Fruit fly (Drosophila melanogaster) whole organism, embryonic: Measurements from ENCODE around the gene PGAP2.

Source experiments
- Atf3 ChIP-seq: fragments of 200-800 bp; sonication (Bioruptor generic); optimal IDR thresholded peaks from 3 replicates; lab custom pipeline; 2016; ENCODE audit warnings: missing biosample characterization, missing genetic modification characterization
- Atf6 ChIP-seq: fragments of 200-800 bp; sonication (Bioruptor generic); IDR thresholded peaks from 2 replicates; pipeline ENCODE4 v1.3.6; 2022; ENCODE audit warnings: missing biosample characterization, missing genetic modification characterization
- Bdp1 ChIP-seq: fragments of 200-800 bp; sonication (Bioruptor generic); optimal IDR thresholded peaks from 3 replicates; lab custom pipeline; 2016; ENCODE audit warnings: missing biosample characterization, missing genetic modification characterization
- CG1024 ChIP-seq: fragments of 200-800 bp; sonication (Bioruptor generic); IDR thresholded peaks from 2 replicates; pipeline ENCODE4 v1.3.6; 2022; ENCODE audit warnings: missing biosample characterization, missing genetic modification characterization
- CG10543 ChIP-seq: fragments of 200-800 bp; sonication (Bioruptor generic); optimal IDR thresholded peaks from 3 replicates; lab custom pipeline; 2017; ENCODE audit warnings: missing biosample characterization, mild to moderate bottlenecking, missing genetic modification characterization, moderate library complexity
- CG10979 ChIP-seq: fragments of 200-800 bp; sonication (Bioruptor generic); optimal IDR thresholded peaks from 2 replicates; lab custom pipeline; 2018; ENCODE audit warnings: missing biosample characterization, mild to moderate bottlenecking, missing genetic modification characterization, moderate library complexity
- CG12391 ChIP-seq: fragments of 200-800 bp; sonication (Bioruptor generic); optimal IDR thresholded peaks from 3 replicates; lab custom pipeline; 2018; ENCODE audit warnings: missing biosample characterization, mild to moderate bottlenecking, missing genetic modification characterization, moderate library complexity
- CG12942 ChIP-seq: fragments of 200-800 bp; sonication (Bioruptor generic); optimal IDR thresholded peaks from 3 replicates; lab custom pipeline; 2016; ENCODE audit warnings: missing biosample characterization, missing genetic modification characterization
- CG13894 ChIP-seq: fragments of 200-800 bp; sonication (Bioruptor generic); optimal IDR thresholded peaks from 3 replicates; lab custom pipeline; 2018; ENCODE audit warnings: missing biosample characterization, mild to moderate bottlenecking, missing genetic modification characterization, moderate library complexity
- CG15011 ChIP-seq: fragments of 200-800 bp; sonication (Bioruptor generic); optimal IDR thresholded peaks from 3 replicates; lab custom pipeline; 2018; ENCODE audit warnings: missing biosample characterization, mild to moderate bottlenecking, missing genetic modification characterization
- CG1602 ChIP-seq: fragments of 200-800 bp; sonication (Bioruptor generic); optimal IDR thresholded peaks from 3 replicates; lab custom pipeline; 2016; ENCODE audit warnings: missing biosample characterization, missing genetic modification characterization
- CG17328 ChIP-seq: fragments of 200-800 bp; sonication (Bioruptor generic); IDR thresholded peaks from 2 replicates; pipeline ENCODE4 v1.3.6; 2022; ENCODE audit warnings: missing biosample characterization, missing genetic modification characterization
- CG17829 ChIP-seq: fragments of 200-800 bp; optimal IDR thresholded peaks from 2 replicates; lab custom pipeline; 2019; ENCODE audit warnings: missing biosample characterization, mild to moderate bottlenecking, missing genetic modification characterization, moderate library complexity
- CG2129 ChIP-seq: fragments of 200-800 bp; sonication (Bioruptor generic); IDR thresholded peaks from 2 replicates; pipeline ENCODE4 v1.3.6; 2022; ENCODE audit warnings: missing biosample characterization, missing genetic modification characterization; ENCODE audit not compliant: partially characterized antibody
- CG33213 ChIP-seq: fragments of 200-800 bp; sonication (Bioruptor generic); optimal IDR thresholded peaks from 3 replicates; lab custom pipeline; 2016; ENCODE audit warnings: missing biosample characterization, missing genetic modification characterization
- CG6765 ChIP-seq: fragments of 200-800 bp; sonication (Bioruptor generic); optimal IDR thresholded peaks from 3 replicates; lab custom pipeline; 2017; ENCODE audit warnings: missing biosample characterization, mild to moderate bottlenecking, missing genetic modification characterization
- CG8089 ChIP-seq: fragments of 200-800 bp; sonication (Bioruptor generic); optimal IDR thresholded peaks from 3 replicates; lab custom pipeline; 2016; ENCODE audit warnings: missing biosample characterization, missing genetic modification characterization
- CG8924 ChIP-seq: fragments of 200-800 bp; optimal IDR thresholded peaks from 3 replicates; lab custom pipeline; 2019; ENCODE audit warnings: missing biosample characterization, mild to moderate bottlenecking, missing genetic modification characterization, moderate library complexity
- CG9609 ChIP-seq: fragments of 200-800 bp; sonication (Bioruptor generic); optimal IDR thresholded peaks from 3 replicates; lab custom pipeline; 2016; ENCODE audit warnings: missing biosample characterization, missing genetic modification characterization
- CG9876 ChIP-seq: fragments of 200-800 bp; sonication (Bioruptor generic); optimal IDR thresholded peaks from 2 replicates; lab custom pipeline; 2016; ENCODE audit warnings: missing biosample characterization, missing genetic modification characterization
- CG9932 ChIP-seq: fragments of 200-800 bp; sonication (Bioruptor generic); IDR thresholded peaks from 2 replicates; pipeline ENCODE4 v1.3.6; 2022; ENCODE audit warnings: missing biosample characterization, missing genetic modification characterization
- Dll ChIP-seq: fragments of 200-800 bp; sonication (Bioruptor generic); IDR thresholded peaks from 4 replicates; pipeline ENCODE4 v1.3.6; 2022; ENCODE audit warnings: missing biosample characterization, missing genetic modification characterization; ENCODE audit not compliant: partially characterized antibody
- HLH3B ChIP-seq: fragments of 200-800 bp; sonication (Bioruptor generic); IDR thresholded peaks from 2 replicates; pipeline ENCODE4 v1.3.6; 2022; ENCODE audit warnings: missing biosample characterization, missing genetic modification characterization
- HLH54F ChIP-seq: fragments of 200-800 bp; sonication (Bioruptor generic); optimal IDR thresholded peaks from 3 replicates; lab custom pipeline; 2016; ENCODE audit warnings: missing biosample characterization, missing genetic modification characterization
- Kr ChIP-seq: fragments of 200-800 bp; sonication (Bioruptor generic); optimal IDR thresholded peaks from 2 replicates; lab custom pipeline; 2017; ENCODE audit warnings: missing biosample characterization, mild to moderate bottlenecking, missing genetic modification characterization
- Med ChIP-seq: fragments of 200-800 bp; sonication (Bioruptor generic); peaks from one replicate; lab custom pipeline; 2016; ENCODE audit warnings: missing biosample characterization, missing genetic modification characterization, mild to moderate bottlenecking, inconsistent platforms, moderate library complexity
- Mes4 ChIP-seq: fragments of 200-800 bp; sonication (Bioruptor generic); optimal IDR thresholded peaks from 2 replicates; lab custom pipeline; 2016; ENCODE audit warnings: missing biosample characterization, missing genetic modification characterization
- Mrtf ChIP-seq: fragments of 200-800 bp; sonication (Bioruptor generic); IDR thresholded peaks from 3 replicates; pipeline ENCODE4 v1.3.6; 2022; ENCODE audit warnings: missing biosample characterization, missing genetic modification characterization
- Oaz ChIP-seq: fragments of 200-800 bp; sonication (Bioruptor generic); IDR thresholded peaks from 2 replicates; pipeline ENCODE4 v1.3.6; 2022; ENCODE audit warnings: missing biosample characterization, missing genetic modification characterization
- PHDP ChIP-seq: fragments of 200-800 bp; sonication (Bioruptor generic); optimal IDR thresholded peaks from 3 replicates; lab custom pipeline; 2018; ENCODE audit warnings: missing biosample characterization, mild to moderate bottlenecking, missing genetic modification characterization, moderate library complexity
- Ravus ChIP-seq: fragments of 200-800 bp; sonication (Bioruptor generic); IDR thresholded peaks from 2 replicates; pipeline ENCODE4 v1.3.6; 2022; ENCODE audit warnings: missing biosample characterization, missing genetic modification characterization
- Sox102F ChIP-seq: fragments of 200-800 bp; sonication (Bioruptor generic); optimal IDR thresholded peaks from 2 replicates; lab custom pipeline; 2018; ENCODE audit warnings: missing biosample characterization, mild to moderate bottlenecking, missing genetic modification characterization, moderate library complexity
- Vsx1 ChIP-seq: fragments of 200-800 bp; sonication (Bioruptor generic); optimal IDR thresholded peaks from 2 replicates; lab custom pipeline; 2017; ENCODE audit warnings: missing biosample characterization, mild to moderate bottlenecking, missing genetic modification characterization, missing genetic modification reagents
- Xbp1 ChIP-seq: fragments of 200-800 bp; sonication (Bioruptor generic); optimal IDR thresholded peaks from 3 replicates; lab custom pipeline; 2016; ENCODE audit warnings: missing biosample characterization, mild to moderate bottlenecking, missing genetic modification characterization
- ap ChIP-seq: fragments of 200-800 bp; sonication (Bioruptor generic); IDR thresholded peaks from 2 replicates; pipeline ENCODE4 v1.3.6; 2022; ENCODE audit warnings: missing biosample characterization, missing genetic modification characterization
- ato ChIP-seq: fragments of 200-800 bp; sonication (Bioruptor generic); IDR thresholded peaks from 2 replicates; pipeline ENCODE4 v1.3.6; 2022; ENCODE audit warnings: missing biosample characterization, missing genetic modification characterization; ENCODE audit not compliant: partially characterized antibody
- cas ChIP-seq: fragments of 200-800 bp; sonication (Bioruptor generic); IDR thresholded peaks from 2 replicates; pipeline ENCODE4 v1.3.6; 2022; ENCODE audit warnings: missing biosample characterization, missing genetic modification characterization
- chinmo ChIP-seq: fragments of 200-800 bp; sonication (Bioruptor generic); IDR thresholded peaks from 4 replicates; pipeline ENCODE4 v1.3.6; 2022; ENCODE audit warnings: missing biosample characterization, missing genetic modification characterization; ENCODE audit not compliant: partially characterized antibody
- ci ChIP-seq: fragments of 200-800 bp; sonication (Bioruptor generic); IDR thresholded peaks from 3 replicates; pipeline ENCODE4 v1.3.6; 2022; ENCODE audit warnings: missing biosample characterization, missing genetic modification characterization
- dmrt11E ChIP-seq: fragments of 200-800 bp; sonication (Bioruptor generic); optimal IDR thresholded peaks from 3 replicates; lab custom pipeline; 2018; ENCODE audit warnings: missing biosample characterization, mild to moderate bottlenecking, missing genetic modification characterization, moderate library complexity
- dmrt99B ChIP-seq: fragments of 200-800 bp; sonication (Bioruptor generic); optimal IDR thresholded peaks from 2 replicates; lab custom pipeline; 2018; ENCODE audit warnings: missing biosample characterization, mild to moderate bottlenecking, missing genetic modification characterization, moderate library complexity
- dysf ChIP-seq: fragments of 200-800 bp; sonication (Bioruptor generic); IDR thresholded peaks from 3 replicates; pipeline ENCODE4 v1.3.6; 2022; ENCODE audit warnings: missing biosample characterization, missing genetic modification characterization
- ems ChIP-seq: fragments of 200-800 bp; sonication (Bioruptor generic); optimal IDR thresholded peaks from 3 replicates; lab custom pipeline; 2016; ENCODE audit warnings: missing biosample characterization, missing genetic modification characterization
- fu2 ChIP-seq: fragments of 200-800 bp; sonication (Bioruptor generic); optimal IDR thresholded peaks from 2 replicates; lab custom pipeline; 2016; ENCODE audit warnings: missing biosample characterization, missing genetic modification characterization
- jumu ChIP-seq: fragments of 200-800 bp; sonication (Bioruptor generic); optimal IDR thresholded peaks from 3 replicates; lab custom pipeline; 2016; ENCODE audit warnings: missing biosample characterization, missing genetic modification characterization
- mld ChIP-seq: fragments of 200-800 bp; sonication (Bioruptor generic); IDR thresholded peaks from 3 replicates; pipeline ENCODE4 v1.3.6; 2022; ENCODE audit warnings: missing biosample characterization, missing genetic modification characterization; ENCODE audit not compliant: partially characterized antibody
- org-1 ChIP-seq: fragments of 200-800 bp; sonication (Bioruptor generic); optimal IDR thresholded peaks from 2 replicates; lab custom pipeline; 2017; ENCODE audit warnings: missing biosample characterization, missing genetic modification characterization
- prd ChIP-seq, 3 experiments: fragments of >200 bp in 2 of 3; fragments of 200-800 bp in 1 of 3; sonication (Bioruptor generic) in 1 of 3; optimal IDR thresholded peaks in 2 of 3; IDR thresholded peaks in 1 of 3; 2 replicates in 2 of 3; 3 replicates in 1 of 3; pipeline versions ENCODE4 v1.3.6 to Lab custom; 2017 to 2022; ENCODE audit warnings: missing biosample characterization in 1 of 3, missing genetic modification characterization in 1 of 3
- tap ChIP-seq: fragments of 200-800 bp; optimal IDR thresholded peaks from 3 replicates; lab custom pipeline; 2019; ENCODE audit warnings: missing biosample characterization, mild to moderate bottlenecking, missing genetic modification characterization, moderate library complexity
- tup ChIP-seq: fragments of 200-800 bp; sonication (Bioruptor generic); optimal IDR thresholded peaks from 2 replicates; lab custom pipeline; 2016; ENCODE audit warnings: missing biosample characterization, mild to moderate bottlenecking, missing genetic modification characterization, moderate library complexity

The PGAP2 gene

dm6 chr2L:837989-838388 lies 18.7 kb upstream of the PGAP2 start (continued):
- peak; percentile 11 for TF ChIP-seq CG8089 (GFP tag; lab: Kevin White, UChicago)
- TF ChIP-seq HLH3B (GFP tag; lab: Robert Waterston, UW), result peak; percentile 29; the same call in 1 of the 2 replicates
- TF ChIP-seq HLH54F, result no peak
- no peak for TF ChIP-seq cas (GFP tag; lab: Robert Waterston, UW)
- TF ChIP-seq CG6765 (GFP tag; lab: Kevin White, UChicago), result no peak
- peak; percentile 48 for TF ChIP-seq CG9932 (GFP tag; lab: Robert Waterston, UW)
- TF ChIP-seq ems, result no peak
- TF ChIP-seq CG9876 (GFP tag; lab: Kevin White, UChicago), result peak; percentile 54
- no peak for TF ChIP-seq CG10543
- TF ChIP-seq org-1 (GFP tag; lab: Kevin White, UChicago), result no peak
- TF ChIP-seq jumu, result peak; percentile 42
- TF ChIP-seq prd (optimal IDR thresholded peaks at IDR 0.05; lab: Kevin White, UChicago), result no peak
- TF ChIP-seq prd (GFP tag; IDR thresholded peaks at IDR 0.05; lab: Robert Waterston, UW), result peak; percentile 29; the same call in 1 of the 3 replicates
- peak; percentile 37 for TF ChIP-seq CG8924
- TF ChIP-seq fu2 (GFP tag; lab: Kevin White, UChicago), result peak; percentile 12
- TF ChIP-seq CG17829 (tag; lab: Kevin White, UChicago), result no peak
- peak; percentile 19 for TF ChIP-seq Atf3
- 0 out of 4 replicates have a peak, but pooled peaks have one; percentile 7 for TF ChIP-seq chinmo (GFP tag; lab: Robert Waterston, UW)
- no peak for TF ChIP-seq CG33213 (GFP tag; lab: Kevin White, UChicago)
- no peak for TF ChIP-seq mld (GFP tag; lab: Robert Waterston, UW)
- peak; percentile 8 for TF ChIP-seq dmrt11E
- TF ChIP-seq Mes4 (GFP tag; lab: Kevin White, UChicago), result peak; percentile 33
- TF ChIP-seq Med (GFP tag; lab: Kevin White, UChicago), result peak; percentile 80
- TF ChIP-seq tap (tag; lab: Kevin White, UChicago), result no peak
- no peak for TF ChIP-seq Dll
- TF ChIP-seq Xbp1 (GFP tag; lab: Kevin White, UChicago), result peak; percentile 73
- TF ChIP-seq CG13894 (tag; lab: Kevin White, UChicago), result no peak
- TF ChIP-seq Ravus (GFP tag; lab: Robert Waterston, UW), result no peak
- no peak for TF ChIP-seq Vsx1 (GFP tag; lab: Kevin White, UChicago)
- peak; percentile 67 for TF ChIP-seq CG1024 (GFP tag; lab: Robert Waterston, UW)
- TF ChIP-seq CG12391 (tag; lab: Kevin White, UChicago), result peak; percentile 53
- TF ChIP-seq tup, result peak; percentile 30
- peak; percentile 27; the same call in 1 of the 2 replicates for TF ChIP-seq Atf6 (GFP tag; lab: Robert Waterston, UW)
- peak; percentile 56 for TF ChIP-seq CG1602 (GFP tag; lab: Kevin White, UChicago)
- peak; percentile 44 for TF ChIP-seq CG10979 (tag; lab: Kevin White, UChicago)
- peak; percentile 35 for TF ChIP-seq CG9609 (GFP tag; lab: Kevin White, UChicago)
- no peak for TF ChIP-seq CG2129 (GFP tag; lab: Robert Waterston, UW)
- peak; percentile 87 for TF ChIP-seq ci (GFP tag; lab: Robert Waterston, UW)
- TF ChIP-seq CG17328, result peak; percentile 66
- 0 out of 3 replicates have a peak, but pooled peaks have one; percentile 13 for TF ChIP-seq dysf (GFP tag; lab: Robert Waterston, UW)
- TF ChIP-seq Sox102F, result peak; percentile 67
- TF ChIP-seq CG12942 (GFP tag; lab: Kevin White, UChicago), result no peak
- no peak for TF ChIP-seq CG15011 (GFP tag; lab: Kevin White, UChicago)
- no peak for TF ChIP-seq ato (GFP tag; lab: Robert Waterston, UW)
- TF ChIP-seq Mrtf, result no peak
- peak; percentile 35 for TF ChIP-seq dmrt99B (tag; lab: Kevin White, UChicago)
- TF ChIP-seq Kr, result no peak
- peak; percentile 53 for TF ChIP-seq PHDP
- 0 out of 2 replicates have a peak, but pooled peaks have one; percentile 6 for TF ChIP-seq ap (GFP tag; lab: Robert Waterston, UW)
- 0 out of 2 replicates have a peak, but pooled peaks have one; percentile 15 for TF ChIP-seq Oaz (GFP tag; lab: Robert Waterston, UW)
- peak; percentile 26 for TF ChIP-seq Bdp1 (GFP tag; lab: Kevin White, UChicago)
